Worm (Caenorhabditis elegans): ENCODE measurements around the gene cld-1.

ce11 chrIV:12962564-12962963 lies 26.5 kb upstream of the cld-1 start, which contains the start of gene F55G11.8:
- no peak for TF ChIP-seq sem-2 (GFP tag; optimal IDR thresholded peaks at IDR 0.05)
- no peak for TF ChIP-seq nhr-2 (tag; optimal IDR thresholded peaks at IDR 0.05)
- no peak for TF ChIP-seq unc-62 (GFP tag; optimal IDR thresholded peaks at IDR 0.05)
- no peak for TF ChIP-seq snpc-4 (tag; optimal IDR thresholded peaks at IDR 0.05)
- TF ChIP-seq lin-13 (tag; optimal IDR thresholded peaks at IDR 0.05): no peak
- no peak for TF ChIP-seq elt-1 (tag; optimal IDR thresholded peaks at IDR 0.05; ENCODE audit: borderline replicate concordance, insufficient read depth)
- no peak for TF ChIP-seq nhr-237 (tag; optimal IDR thresholded peaks at IDR 0.05)
- TF ChIP-seq unc-39 (tag; optimal IDR thresholded peaks at IDR 0.05): no peak
- no peak for TF ChIP-seq zip-8 (tag; optimal IDR thresholded peaks at IDR 0.05)
